Worm (Caenorhabditis elegans) whole organism, young adult: ENCODE data around the gene dtmk-1.

Experiments
- B0336.3 ChIP-seq: fragments of 200-800 bp; sonication (Bioruptor generic); IDR thresholded peaks from 2 replicates; pipeline ENCODE4 v1.3.6; 2022; ENCODE audit warnings: missing genetic modification characterization, missing compliant biosample characterization
- F23B12.7 ChIP-seq: sonication (generic microtip); optimal IDR thresholded peaks from 2 replicates; lab custom pipeline; 2017; ENCODE audit warnings: missing genetic modification characterization, mild to moderate bottlenecking, missing compliant biosample characterization, antibody characterized with exemption, moderate library complexity; ENCODE audit not compliant: insufficient read depth
- F52B5.7 ChIP-seq: sonication (generic microtip); optimal IDR thresholded peaks from 2 replicates; lab custom pipeline; 2016; ENCODE audit warnings: mild to moderate bottlenecking, missing genetic modification characterization, missing compliant biosample characterization
- T07F8.4 ChIP-seq: sonication (generic microtip); optimal IDR thresholded peaks from 2 replicates; lab custom pipeline; 2016; ENCODE audit warnings: mild to moderate bottlenecking, missing genetic modification characterization, moderate library complexity, missing compliant biosample characterization
- Y53G8AR.9 ChIP-seq: fragments of 200-800 bp; sonication (Bioruptor generic); conservative IDR thresholded peaks from 2 replicates; pipeline ENCODE4 v1.3.6; 2022; ENCODE audit warnings: missing genetic modification reagents, missing genetic modification characterization, missing compliant biosample characterization
- Y56A3A.18 ChIP-seq: fragments of 200-800 bp; sonication (Bioruptor generic); IDR thresholded peaks from 2 replicates; pipeline ENCODE4 v1.3.6; 2022; ENCODE audit warnings: missing genetic modification reagents, missing genetic modification characterization, missing compliant biosample characterization
- Y67H2A.10 ChIP-seq: fragments of 200-800 bp; sonication (Bioruptor generic); conservative IDR thresholded peaks from 2 replicates; pipeline ENCODE4 v1.3.6; 2022; ENCODE audit warnings: missing genetic modification reagents, missing genetic modification characterization, missing compliant biosample characterization
- Y95B8A.8 ChIP-seq: fragments of 200-800 bp; sonication (Bioruptor generic); IDR thresholded peaks from 2 replicates; pipeline ENCODE4 v1.3.6; 2022; ENCODE audit warnings: missing genetic modification reagents, missing genetic modification characterization, missing compliant biosample characterization
- ZK185.1 ChIP-seq: sonication (generic microtip); optimal IDR thresholded peaks from 2 replicates; lab custom pipeline; 2016; ENCODE audit warnings: mild to moderate bottlenecking, missing genetic modification characterization, missing compliant biosample characterization; ENCODE audit not compliant: poor library complexity, severe bottlenecking
- ama-1 ChIP-seq, 3 experiments: fragments of 150-350 bp in 1 of 3; sonication (generic microtip) in 2 of 3; optimal IDR thresholded peaks; 2 replicates each; lab custom pipeline; 2014 to 2018; ENCODE audit warnings: missing biosample characterization in 2 of 3, missing genetic modification characterization in 2 of 3, missing genetic modification reagents in 2 of 3
- aptf-3 ChIP-seq: fragments of 200-800 bp; sonication (Bioruptor generic); IDR thresholded peaks from 2 replicates; pipeline ENCODE4 v1.3.6; 2022; ENCODE audit warnings: missing genetic modification characterization, missing compliant biosample characterization
- cebp-2 ChIP-seq: fragments of 200-800 bp; sonication (Bioruptor generic); IDR thresholded peaks from 2 replicates; pipeline ENCODE4 v1.3.6; 2022; ENCODE audit warnings: missing genetic modification characterization, missing compliant biosample characterization
- ceh-100 ChIP-seq: fragments of 200-800 bp; sonication (Bioruptor generic); IDR thresholded peaks from 2 replicates; pipeline ENCODE4 v1.3.6; 2022; ENCODE audit warnings: missing genetic modification reagents, missing genetic modification characterization, missing compliant biosample characterization
- ceh-27 ChIP-seq: fragments of 200-800 bp; sonication (Bioruptor generic); optimal IDR thresholded peaks from 2 replicates; lab custom pipeline; 2018; ENCODE audit warnings: mild to moderate bottlenecking, missing genetic modification characterization, moderate library complexity, missing compliant biosample characterization
- ceh-40 ChIP-seq: fragments of 200-800 bp; sonication (Bioruptor generic); IDR thresholded peaks from 2 replicates; pipeline ENCODE4 v1.3.6; 2022; ENCODE audit warnings: missing genetic modification characterization, missing compliant biosample characterization
- chd-7 ChIP-seq: sonication (generic microtip); optimal IDR thresholded peaks from 2 replicates; lab custom pipeline; 2016; ENCODE audit warnings: mild to moderate bottlenecking, missing genetic modification characterization, moderate library complexity, missing compliant biosample characterization
- dox-1 ChIP-seq: fragments of 200-800 bp; sonication (Bioruptor generic); IDR thresholded peaks from 2 replicates; pipeline ENCODE4 v1.3.6; 2022; ENCODE audit warnings: missing genetic modification reagents, missing genetic modification characterization, missing compliant biosample characterization
- ekl-4 ChIP-seq: fragments of 200-800 bp; sonication (Bioruptor generic); IDR thresholded peaks from 2 replicates; pipeline ENCODE4 v1.3.6; 2022; ENCODE audit warnings: missing genetic modification reagents, missing genetic modification characterization, missing compliant biosample characterization
- hmg-1.2 ChIP-seq: fragments of 200-800 bp; sonication (Bioruptor generic); IDR thresholded peaks from 2 replicates; pipeline ENCODE4 v1.3.6; 2022; ENCODE audit warnings: missing genetic modification reagents, missing genetic modification characterization, missing compliant biosample characterization
- lag-1 ChIP-seq: fragments of 200-800 bp; sonication (Bioruptor generic); IDR thresholded peaks from 2 replicates; pipeline ENCODE4 v1.3.6; 2022; ENCODE audit warnings: missing genetic modification reagents, missing genetic modification characterization, missing compliant biosample characterization
- let-526 ChIP-seq: fragments of 200-800 bp; sonication (Bioruptor generic); IDR thresholded peaks from 2 replicates; pipeline ENCODE4 v1.3.6; 2022; ENCODE audit warnings: missing genetic modification reagents, missing genetic modification characterization, missing compliant biosample characterization
- let-607 ChIP-seq, 2 experiments: fragments of 200-800 bp in 1 of 2; sonication (Bioruptor generic) in 1 of 2; sonication (generic microtip) in 1 of 2; optimal IDR thresholded peaks; 2 replicates each; lab custom pipeline; 2016 to 2018; ENCODE audit warnings: mild to moderate bottlenecking in 2 of 2, missing compliant biosample characterization in 2 of 2, missing genetic modification characterization in 2 of 2, moderate library complexity in 2 of 2, missing genotype in 1 of 2
- lin-54 ChIP-seq: fragments of 200-800 bp; sonication (Bioruptor generic); optimal IDR thresholded peaks from 2 replicates; lab custom pipeline; 2018; ENCODE audit warnings: mild to moderate bottlenecking, missing genetic modification characterization, missing compliant biosample characterization
- lir-1 ChIP-seq: fragments of 200-800 bp; sonication (Bioruptor generic); conservative IDR thresholded peaks from 2 replicates; pipeline ENCODE4 v1.3.6; 2022; ENCODE audit warnings: missing genetic modification reagents, missing genetic modification characterization, missing compliant biosample characterization
- madf-10 ChIP-seq: sonication (generic microtip); optimal IDR thresholded peaks from 2 replicates; lab custom pipeline; 2016; ENCODE audit warnings: mild to moderate bottlenecking, missing genetic modification characterization, missing compliant biosample characterization
- madf-3 ChIP-seq: fragments of 200-800 bp; sonication (Bioruptor generic); IDR thresholded peaks from 2 replicates; pipeline ENCODE4 v1.3.6; 2022; ENCODE audit warnings: missing genetic modification reagents, missing genetic modification characterization, missing compliant biosample characterization
- madf-6 ChIP-seq: fragments of 200-800 bp; sonication (Bioruptor generic); IDR thresholded peaks from 2 replicates; pipeline ENCODE4 v1.3.6; 2022; ENCODE audit warnings: missing genetic modification reagents, missing genetic modification characterization, missing compliant biosample characterization
- mcd-1 ChIP-seq: fragments of 200-800 bp; sonication (Bioruptor generic); IDR thresholded peaks from 2 replicates; pipeline ENCODE4 v1.3.6; 2022; ENCODE audit warnings: missing genetic modification reagents, missing genetic modification characterization, missing compliant biosample characterization
- mel-28 ChIP-seq: sonication (generic microtip); optimal IDR thresholded peaks from 2 replicates; lab custom pipeline; 2016; ENCODE audit warnings: borderline replicate concordance, mild to moderate bottlenecking, missing genetic modification characterization, missing compliant biosample characterization
- nfyb-1 ChIP-seq: fragments of 200-800 bp; sonication (Bioruptor generic); IDR thresholded peaks from 2 replicates; pipeline ENCODE4 v1.3.6; 2022; ENCODE audit warnings: missing genetic modification reagents, missing genetic modification characterization, missing compliant biosample characterization
- nhr-27 ChIP-seq: fragments of 200-800 bp; sonication (Bioruptor generic); optimal IDR thresholded peaks from 2 replicates; lab custom pipeline; 2018; ENCODE audit warnings: mild to moderate bottlenecking, missing genetic modification characterization, moderate library complexity, missing compliant biosample characterization
- nhr-80 ChIP-seq: sonication (generic microtip); optimal IDR thresholded peaks from 2 replicates; lab custom pipeline; 2016; ENCODE audit warnings: missing genetic modification characterization, missing compliant biosample characterization
- somi-1 ChIP-seq: fragments of 200-800 bp; sonication (Bioruptor generic); optimal IDR thresholded peaks from 2 replicates; lab custom pipeline; 2018; ENCODE audit warnings: mild to moderate bottlenecking, missing genetic modification characterization, missing compliant biosample characterization
- zim-3 ChIP-seq: sonication (generic microtip); optimal IDR thresholded peaks from 2 replicates; lab custom pipeline; 2017; ENCODE audit warnings: mild to moderate bottlenecking, missing genetic modification characterization, moderate library complexity, missing compliant biosample characterization

dtmk-1 gene

ce11 chrII:9937611-9938010 lies 29.3 kb downstream of the dtmk-1 start (continued):
- TF ChIP-seq let-526 (GFP tag; lab: Robert Waterston, UW) (0 out of 2 replicates have a peak, but pooled peaks have one; percentile 59), nhr-27 (tag; lab: Kevin White, UChicago) (no peak), madf-10 (tag; lab: Kevin White, UChicago) (peak; percentile 34), lin-54 (GFP tag; lab: Kevin White, UChicago) (peak; percentile 40), ekl-4 (GFP tag; lab: Robert Waterston, UW) (0 out of 2 replicates have a peak, but pooled peaks have one; percentile 19), Y95B8A.8 (GFP tag; lab: Robert Waterston, UW) (no peak), B0336.3 (GFP tag; lab: Robert Waterston, UW) (peak; percentile 49), somi-1 (GFP tag; lab: Kevin White, UChicago) (peak; percentile 78), ceh-27 (GFP tag; lab: Kevin White, UChicago) (peak; percentile 3), ZK185.1 (tag; lab: Kevin White, UChicago) (peak; percentile 34), ceh-40 (GFP tag; lab: Robert Waterston, UW) (no peak), ceh-100 (GFP tag; lab: Robert Waterston, UW) (no peak), lir-1 (0 out of 2 replicates have a peak, but pooled peaks have one; percentile 9)

DNA sequence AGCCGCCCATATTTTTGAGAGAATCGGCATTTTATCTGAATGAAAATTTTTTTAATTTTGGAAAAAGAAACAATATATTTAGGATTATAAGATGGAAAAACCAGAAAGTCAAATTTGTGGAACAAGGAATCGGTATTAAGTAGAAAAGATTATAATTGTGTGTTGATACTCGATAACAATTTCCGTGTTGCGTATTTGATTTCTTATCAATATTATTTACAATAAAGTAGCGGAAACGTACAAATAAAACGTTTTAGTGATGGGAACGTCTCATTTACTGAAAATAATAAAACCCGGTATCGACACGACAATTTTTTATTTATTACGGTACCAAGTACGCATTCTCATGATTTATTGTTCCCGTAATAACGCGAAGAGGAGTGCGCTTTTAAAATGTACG lies 30.0 kb downstream of the dtmk-1 start, which contains the start of gene C05C10.3:
Gene C05C10.3, minus strand, starts transcription at position 35 of the 400 bp plus-strand sequence.
- TF ChIP-seq dox-1 (GFP tag; lab: Robert Waterston, UW) (0 out of 2 replicates have a peak, but pooled peaks have one; percentile 4), mel-28 (no peak), ekl-4 (GFP tag; lab: Robert Waterston, UW) (0 out of 2 replicates have a peak, but pooled peaks have one; percentile 48)

ce11 chrII:9935664-9936063 lies 31.2 kb downstream of the dtmk-1 start:
- TF ChIP-seq ama-1 (optimal IDR thresholded peaks at IDR 0.05; lab: Kevin White, UChicago), result peak; percentile 4
- no peak for TF ChIP-seq ama-1 (GFP tag; optimal IDR thresholded peaks at IDR 0.05; lab: Kevin White, UChicago)
- no peak for TF ChIP-seq nhr-80 (tag; lab: Kevin White, UChicago)

- TF ChIP-seq B0336.3 (GFP tag; lab: Robert Waterston, UW) (no peak), nfyb-1 (GFP tag; lab: Robert Waterston, UW) (0 out of 2 replicates have a peak, but pooled peaks have one; percentile 11), F23B12.7 (tag; lab: Kevin White, UChicago) (no peak), madf-6 (GFP tag; lab: Robert Waterston, UW) (no peak), nhr-80 (tag; lab: Kevin White, UChicago) (peak; percentile 6)
These were observed 31.8 kb downstream of the dtmk-1 start for ce11 chrII:9935044-9935599.

DNA sequence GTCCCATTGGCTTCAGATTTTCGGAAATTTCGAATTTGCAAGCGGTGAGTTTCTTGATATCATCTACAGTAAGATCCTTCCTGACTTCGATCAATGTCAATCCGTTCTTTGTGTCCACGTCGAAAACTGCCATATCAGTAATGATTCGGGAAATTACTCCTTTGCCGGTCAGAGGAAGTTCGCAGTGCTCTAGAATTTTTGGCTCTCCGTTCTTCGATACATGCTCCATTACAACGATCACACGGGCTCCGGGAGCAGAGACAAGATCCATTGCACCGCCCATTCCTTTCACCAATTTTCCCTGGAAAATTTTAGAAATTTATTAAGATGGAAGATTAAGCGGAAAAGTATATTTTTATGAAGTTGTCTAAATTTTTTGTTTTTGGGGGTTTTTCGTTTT lies 32.3 kb downstream of the dtmk-1 start:
- TF ChIP-seq aptf-3 (GFP tag; lab: Robert Waterston, UW) (peak; percentile 69; the same call in 1 of the 2 replicates), Y53G8AR.9 (GFP tag; lab: Robert Waterston, UW) (0 out of 2 replicates have a peak, but pooled peaks have one; percentile 10), ekl-4 (GFP tag; lab: Robert Waterston, UW) (peak; percentile 56), madf-3 (GFP tag; lab: Robert Waterston, UW) (peak; percentile 71; the same call in 1 of the 2 replicates), Y67H2A.10 (no peak), cebp-2 (GFP tag; lab: Robert Waterston, UW) (peak; percentile 72; the same call in 1 of the 2 replicates), hmg-1.2 (GFP tag; lab: Robert Waterston, UW) (peak; percentile 20; the same call in 1 of the 2 replicates), zim-3 (tag; lab: Kevin White, UChicago) (peak; percentile 49), mcd-1 (GFP tag; lab: Robert Waterston, UW) (0 out of 2 replicates have a peak, but pooled peaks have one; percentile 28), let-607 (tag; optimal IDR thresholded peaks at IDR 0.05; lab: Kevin White, UChicago) (peak in 1 of 2 experiments; percentile 16), Y56A3A.18 (GFP tag; lab: Robert Waterston, UW) (peak; percentile 70; the same call in 1 of the 2 replicates), T07F8.4 (tag; lab: Kevin White, UChicago) (no peak), lag-1 (GFP tag; lab: Robert Waterston, UW) (no peak), chd-7 (peak; percentile 63), F52B5.7 (tag; lab: Kevin White, UChicago) (peak; percentile 42)
